Worm (Caenorhabditis elegans): ENCODE data around the gene F19B10.6.

- TF ChIP-seq him-1 (tag; optimal IDR thresholded peaks at IDR 0.05) (no peak), dao-5 (tag; optimal IDR thresholded peaks at IDR 0.05) (no peak)
These were observed at the start of gene F19B10.6 for ce11 chrII:3663796-3664195.
